Fruit fly (Drosophila melanogaster) whole organism, larva: ENCODE data around the gene CG17221.

ENCODE experiments used
- noc ChIP-seq: fragments of 200-800 bp; sonication (Bioruptor generic); optimal IDR thresholded peaks from 3 replicates; lab custom pipeline; 2019; ENCODE audit warnings: missing biosample characterization, mild to moderate bottlenecking, missing genetic modification characterization, moderate library complexity

Gene CG17221

dm6 chr2L:3022986-3023385 is 16.8 kb upstream of the CG17221 start, which contains the start of the genes alpha4GT1 and Prp40:
alpha4GT1 (minus strand) TSS chr2L:3023141.
Prp40 (plus strand) TSS chr2L:3023226.
- no peak for TF ChIP-seq noc

dm6 chr2L:3029012-3029411 is 10.8 kb upstream of the CG17221 start, which contains the start of the genes Sf3b2 and CG17219:
Sf3b2 (minus strand) TSS chr2L:3029168.
CG17219 (plus strand) TSS chr2L:3029253.
- no peak for TF ChIP-seq noc

dm6 chr2L:3030350-3030749 is 9.4 kb upstream of the CG17221 start, which contains the start of gene GABPI:
GABPI (plus strand) TSS chr2L:3030539.
- TF ChIP-seq noc = no peak

- no peak for TF ChIP-seq noc
Observed at dm6 chr2L:3034969-3035368, 4.8 kb upstream of the CG17221 start, which contains the start of gene CG17258. CG17258 (minus strand) TSS chr2L:3035348.

dm6 chr2L:3037153-3037579 is 2.6 kb upstream of the CG17221 start, which contains the start of the genes CG17260 and SerRS:
CG17260 (plus strand) TSS chr2L:3037230.
SerRS (minus strand) TSS chr2L:3037403.
- TF ChIP-seq noc = peak; percentile 93

- TF ChIP-seq noc = peak; percentile 89
Observed at dm6 chr2L:3041918-3042615, 2.3 kb downstream of the CG17221 start, which contains the start of gene CG17261. CG17261 (plus strand) TSS chr2L:3042551.

dm6 chr2L:3043647-3044046 is 3.9 kb downstream of the CG17221 start, which contains the start of gene FASN2:
FASN2 (plus strand) TSS chr2L:3043947.
- no peak for TF ChIP-seq noc

dm6 chr2L:3044660-3045504 is 5.1 kb downstream of the CG17221 start:
- TF ChIP-seq noc = no peak

- TF ChIP-seq noc = peak; percentile 80
Observed at dm6 chr2L:3055710-3056447, 16.1 kb downstream of the CG17221 start.

- peak; percentile 25 for TF ChIP-seq noc
Observed at dm6 chr2L:3056448-3056790, 16.6 kb downstream of the CG17221 start, which contains the start of gene FASN1. FASN1 (plus strand) TSS chr2L:3056598.

dm6 chr2L:3057951-3058771 is 18.4 kb downstream of the CG17221 start:
- TF ChIP-seq noc = peak; percentile 79

- TF ChIP-seq noc = peak; percentile 63
Observed at dm6 chr2L:3058772-3059623, 19.2 kb downstream of the CG17221 start.

dm6 chr2L:3059624-3059919 is 19.8 kb downstream of the CG17221 start:
- TF ChIP-seq noc = no peak

dm6 chr2L:3078741-3079140 is 39.0 kb downstream of the CG17221 start:
- no peak for TF ChIP-seq noc

dm6 chr2L:3082895-3083294 is 43.1 kb downstream of the CG17221 start:
- no peak for TF ChIP-seq noc
